Worm (Caenorhabditis elegans) whole organism, midembryonic: ENCODE measurements around the gene nhr-97.

ENCODE experiments used
- cog-1 ChIP-seq: sonication (generic microtip); optimal IDR thresholded peaks from 2 replicates; lab custom pipeline; 2016; ENCODE audit warnings: missing genetic modification characterization, missing compliant biosample characterization
- ref-1 ChIP-seq: fragments of 200-800 bp; sonication (Bioruptor generic); conservative IDR thresholded peaks from 2 replicates; pipeline ENCODE4 v1.3.6; 2022; ENCODE audit warnings: missing genetic modification reagents, missing genetic modification characterization, missing compliant biosample characterization

ce11 chrIV:9737204-9737790 is 20.1 kb upstream of the nhr-97 start, which contains the start of gene cka-1:
- TF ChIP-seq ref-1 (no peak), cog-1 (no peak)
